Fruit fly (Drosophila melanogaster) whole organism, embryonic: ENCODE data around the gene VhaM9.7-b.

ENCODE experiments used
- Atf6 ChIP-seq: fragments of 200-800 bp; sonication (Bioruptor generic); IDR thresholded peaks from 2 replicates; pipeline ENCODE4 v1.3.6; 2022; ENCODE audit warnings: missing biosample characterization, missing genetic modification characterization
- B-H2 ChIP-seq: fragments of 200-800 bp; sonication (Bioruptor generic); optimal IDR thresholded peaks from 2 replicates; lab custom pipeline; 2018; ENCODE audit warnings: missing biosample characterization, mild to moderate bottlenecking, missing genetic modification characterization
- CG10431 ChIP-seq: fragments of 200-800 bp; sonication (Bioruptor generic); optimal IDR thresholded peaks from 3 replicates; lab custom pipeline; 2018; ENCODE audit warnings: missing biosample characterization, mild to moderate bottlenecking, missing genetic modification characterization
- CG12744 ChIP-seq: fragments of 200-800 bp; sonication (Bioruptor generic); optimal IDR thresholded peaks from 2 replicates; lab custom pipeline; 2016; ENCODE audit warnings: missing biosample characterization, missing genetic modification characterization
- CG13123 ChIP-seq: fragments of 200-800 bp; sonication (Bioruptor generic); optimal IDR thresholded peaks from 2 replicates; lab custom pipeline; 2016; ENCODE audit warnings: missing biosample characterization, missing genetic modification characterization
- CG13296 ChIP-seq: fragments of 200-800 bp; sonication (Bioruptor generic); optimal IDR thresholded peaks from 3 replicates; lab custom pipeline; 2018; ENCODE audit warnings: missing biosample characterization, mild to moderate bottlenecking, missing genetic modification characterization
- CG13775 ChIP-seq: fragments of 200-800 bp; sonication (Bioruptor generic); optimal IDR thresholded peaks from 3 replicates; lab custom pipeline; 2017; ENCODE audit warnings: missing biosample characterization, mild to moderate bottlenecking, missing genetic modification characterization
- CG16779 ChIP-seq: fragments of 200-800 bp; sonication (Bioruptor generic); IDR thresholded peaks from 2 replicates; pipeline ENCODE4 v1.3.6; 2022; ENCODE audit warnings: missing biosample characterization, missing genetic modification characterization
- CG17612 ChIP-seq: fragments of 200-800 bp; sonication (Bioruptor generic); IDR thresholded peaks from 2 replicates; pipeline ENCODE4 v1.3.6; 2022; ENCODE audit warnings: missing biosample characterization, missing genetic modification characterization
- CG2202 ChIP-seq: fragments of 200-800 bp; sonication (Bioruptor generic); optimal IDR thresholded peaks from 2 replicates; lab custom pipeline; 2018; ENCODE audit warnings: missing biosample characterization, mild to moderate bottlenecking, missing genetic modification characterization
- CG32532 ChIP-seq: fragments of 200-800 bp; sonication (Bioruptor generic); IDR thresholded peaks from 2 replicates; pipeline ENCODE4 v1.3.6; 2022; ENCODE audit warnings: missing biosample characterization, missing genetic modification characterization
- CG5245 ChIP-seq: fragments of 200-800 bp; sonication (Bioruptor generic); optimal IDR thresholded peaks from 3 replicates; lab custom pipeline; 2016; ENCODE audit warnings: missing biosample characterization, missing genetic modification characterization
- CG7372 ChIP-seq: fragments of 200-800 bp; sonication (Bioruptor generic); IDR thresholded peaks from 2 replicates; pipeline ENCODE4 v1.3.6; 2022; ENCODE audit warnings: missing biosample characterization, missing genetic modification characterization
- CG7963 ChIP-seq: fragments of 200-800 bp; sonication (Bioruptor generic); IDR thresholded peaks from 3 replicates; pipeline ENCODE4 v1.3.6; 2022; ENCODE audit warnings: missing biosample characterization, missing genetic modification characterization; ENCODE audit not compliant: partially characterized antibody
- CG8359 ChIP-seq: fragments of 200-800 bp; sonication (Bioruptor generic); optimal IDR thresholded peaks from 2 replicates; lab custom pipeline; 2017; ENCODE audit warnings: missing biosample characterization, mild to moderate bottlenecking, missing genetic modification characterization, borderline replicate concordance
- CG8765 ChIP-seq: fragments of 200-800 bp; sonication (Bioruptor generic); IDR thresholded peaks from 2 replicates; pipeline ENCODE4 v1.3.6; 2022; ENCODE audit warnings: missing biosample characterization, missing genetic modification characterization
- CG9797 ChIP-seq: fragments of 200-800 bp; sonication (Bioruptor generic); optimal IDR thresholded peaks from 3 replicates; lab custom pipeline; 2018; ENCODE audit warnings: missing biosample characterization, mild to moderate bottlenecking, missing genetic modification characterization
- CG9932 ChIP-seq: fragments of 200-800 bp; sonication (Bioruptor generic); IDR thresholded peaks from 2 replicates; pipeline ENCODE4 v1.3.6; 2022; ENCODE audit warnings: missing biosample characterization, missing genetic modification characterization
- CTCF ChIP-seq: fragments of 200-800 bp; sonication (Bioruptor generic); optimal IDR thresholded peaks from 2 replicates; lab custom pipeline; 2017; ENCODE audit warnings: missing biosample characterization, mild to moderate bottlenecking, missing genetic modification characterization, moderate library complexity
- Dek ChIP-seq: fragments of 200-800 bp; sonication (Bioruptor generic); optimal IDR thresholded peaks from 3 replicates; lab custom pipeline; 2019; ENCODE audit warnings: missing biosample characterization, mild to moderate bottlenecking, missing genetic modification characterization, moderate library complexity
- Eip74EF ChIP-seq, 2 experiments: fragments of 200-800 bp in 1 of 2; fragments of >200 bp in 1 of 2; sonication (Bioruptor generic) in 1 of 2; optimal IDR thresholded peaks; 2 replicates each; lab custom pipeline; 2017 to 2019; ENCODE audit warnings: missing biosample characterization in 2 of 2, missing genetic modification characterization in 2 of 2, mild to moderate bottlenecking in 1 of 2, moderate library complexity in 1 of 2
- Ets65A ChIP-seq: fragments of 200-800 bp; sonication (Bioruptor generic); peaks from one replicate; lab custom pipeline; 2016; ENCODE audit warnings: missing biosample characterization, missing genetic modification characterization
- H2.0 ChIP-seq: fragments of 200-800 bp; sonication (Bioruptor generic); IDR thresholded peaks from 2 replicates; pipeline ENCODE4 v1.3.6; 2022; ENCODE audit warnings: missing biosample characterization, missing genetic modification characterization
- Med ChIP-seq: fragments of 200-800 bp; sonication (Bioruptor generic); peaks from one replicate; lab custom pipeline; 2016; ENCODE audit warnings: missing biosample characterization, missing genetic modification characterization, mild to moderate bottlenecking, inconsistent platforms, moderate library complexity
- Mrtf ChIP-seq: fragments of 200-800 bp; sonication (Bioruptor generic); IDR thresholded peaks from 3 replicates; pipeline ENCODE4 v1.3.6; 2022; ENCODE audit warnings: missing biosample characterization, missing genetic modification characterization
- Oaz ChIP-seq: fragments of 200-800 bp; sonication (Bioruptor generic); IDR thresholded peaks from 2 replicates; pipeline ENCODE4 v1.3.6; 2022; ENCODE audit warnings: missing biosample characterization, missing genetic modification characterization
- Stat92E ChIP-seq, 3 experiments: fragments of >200 bp in 2 of 3; fragments of 200-800 bp in 1 of 3; sonication (Bioruptor generic) in 1 of 3; optimal IDR thresholded peaks; 2 replicates each; lab custom pipeline; 2017 to 2019; ENCODE audit warnings: missing biosample characterization in 3 of 3, missing genetic modification characterization in 3 of 3, mild to moderate bottlenecking in 1 of 3, moderate library complexity in 1 of 3
- ac ChIP-seq: fragments of 200-800 bp; sonication (Bioruptor generic); optimal IDR thresholded peaks from 3 replicates; lab custom pipeline; 2017; ENCODE audit warnings: missing biosample characterization, mild to moderate bottlenecking, missing genetic modification characterization
- chinmo ChIP-seq: fragments of 200-800 bp; sonication (Bioruptor generic); IDR thresholded peaks from 4 replicates; pipeline ENCODE4 v1.3.6; 2022; ENCODE audit warnings: missing biosample characterization, missing genetic modification characterization; ENCODE audit not compliant: partially characterized antibody
- croc ChIP-seq: fragments of 200-800 bp; sonication (Bioruptor generic); conservative IDR thresholded peaks from 3 replicates; pipeline ENCODE4 v1.3.6; 2022; ENCODE audit warnings: missing biosample characterization, missing genetic modification characterization
- eve ChIP-seq, 2 experiments: fragments of >200 bp; optimal IDR thresholded peaks; 2 replicates each; lab custom pipeline; 2017; ENCODE audit warnings: missing biosample characterization in 2 of 2, missing genetic modification characterization in 2 of 2
- ftz-f1 ChIP-seq: fragments of 200-800 bp; sonication (Bioruptor generic); optimal IDR thresholded peaks from 2 replicates; lab custom pipeline; 2016; ENCODE audit warnings: missing biosample characterization, missing genetic modification characterization
- gt ChIP-seq: fragments of 200-800 bp; sonication (Bioruptor generic); IDR thresholded peaks from 2 replicates; pipeline ENCODE4 v1.3.6; 2022; ENCODE audit warnings: missing biosample characterization, missing genetic modification characterization
- ham ChIP-seq: fragments of 200-800 bp; sonication (Bioruptor generic); IDR thresholded peaks from 2 replicates; pipeline ENCODE4 v1.3.6; 2022; ENCODE audit warnings: missing biosample characterization, missing genetic modification characterization
- luna ChIP-seq: fragments of 200-800 bp; sonication (Bioruptor generic); optimal IDR thresholded peaks from 2 replicates; lab custom pipeline; 2016; ENCODE audit warnings: missing biosample characterization, missing genetic modification characterization
- mld ChIP-seq: fragments of 200-800 bp; sonication (Bioruptor generic); IDR thresholded peaks from 3 replicates; pipeline ENCODE4 v1.3.6; 2022; ENCODE audit warnings: missing biosample characterization, missing genetic modification characterization; ENCODE audit not compliant: partially characterized antibody
- nerfin-1 ChIP-seq: fragments of 200-800 bp; sonication (Bioruptor generic); optimal IDR thresholded peaks from 3 replicates; lab custom pipeline; 2019; ENCODE audit warnings: missing biosample characterization, mild to moderate bottlenecking, missing genetic modification characterization, moderate library complexity
- peb ChIP-seq: fragments of 200-800 bp; sonication (Bioruptor generic); IDR thresholded peaks from 2 replicates; pipeline ENCODE4 v1.3.6; 2022; ENCODE audit warnings: missing biosample characterization, missing genetic modification characterization
- phol ChIP-seq: fragments of 200-800 bp; sonication (Bioruptor generic); optimal IDR thresholded peaks from 3 replicates; lab custom pipeline; 2018; ENCODE audit warnings: missing biosample characterization, mild to moderate bottlenecking, missing genetic modification characterization, moderate library complexity
- ssp ChIP-seq: fragments of 200-800 bp; sonication (Bioruptor generic); IDR thresholded peaks from 2 replicates; pipeline ENCODE4 v1.3.6; 2022; ENCODE audit warnings: missing biosample characterization, missing genetic modification characterization
- tna ChIP-seq: fragments of 200-800 bp; sonication (Bioruptor generic); IDR thresholded peaks from 2 replicates; pipeline ENCODE4 v1.3.6; 2022; ENCODE audit warnings: missing biosample characterization, missing genetic modification characterization; ENCODE audit not compliant: partially characterized antibody
- trem ChIP-seq: fragments of 200-800 bp; optimal IDR thresholded peaks from 3 replicates; lab custom pipeline; 2019; ENCODE audit warnings: missing biosample characterization, mild to moderate bottlenecking, missing genetic modification characterization, moderate library complexity
- ttk ChIP-seq: fragments of 200-800 bp; sonication (Bioruptor generic); IDR thresholded peaks from 2 replicates; pipeline ENCODE4 v2.1.2; 2022; ENCODE audit warnings: missing biosample characterization, missing genetic modification characterization
- tx ChIP-seq: fragments of 200-800 bp; sonication (Bioruptor generic); optimal IDR thresholded peaks from 2 replicates; lab custom pipeline; 2016; ENCODE audit warnings: missing biosample characterization, missing genetic modification characterization
- vfl ChIP-seq: fragments of 200-800 bp; sonication (Bioruptor generic); optimal IDR thresholded peaks from 2 replicates; lab custom pipeline; 2016; ENCODE audit warnings: missing biosample characterization, missing genetic modification characterization
- vnd ChIP-seq: fragments of 200-800 bp; sonication (Bioruptor generic); IDR thresholded peaks from 3 replicates; pipeline ENCODE4 v1.3.6; 2022; ENCODE audit warnings: missing biosample characterization, missing genetic modification characterization; ENCODE audit not compliant: partially characterized antibody
- wdn ChIP-seq: fragments of 200-800 bp; sonication (Bioruptor generic); IDR thresholded peaks from 2 replicates; pipeline ENCODE4 v1.3.6; 2022; ENCODE audit warnings: missing biosample characterization, missing genetic modification characterization

VhaM9.7-b gene

DNA sequence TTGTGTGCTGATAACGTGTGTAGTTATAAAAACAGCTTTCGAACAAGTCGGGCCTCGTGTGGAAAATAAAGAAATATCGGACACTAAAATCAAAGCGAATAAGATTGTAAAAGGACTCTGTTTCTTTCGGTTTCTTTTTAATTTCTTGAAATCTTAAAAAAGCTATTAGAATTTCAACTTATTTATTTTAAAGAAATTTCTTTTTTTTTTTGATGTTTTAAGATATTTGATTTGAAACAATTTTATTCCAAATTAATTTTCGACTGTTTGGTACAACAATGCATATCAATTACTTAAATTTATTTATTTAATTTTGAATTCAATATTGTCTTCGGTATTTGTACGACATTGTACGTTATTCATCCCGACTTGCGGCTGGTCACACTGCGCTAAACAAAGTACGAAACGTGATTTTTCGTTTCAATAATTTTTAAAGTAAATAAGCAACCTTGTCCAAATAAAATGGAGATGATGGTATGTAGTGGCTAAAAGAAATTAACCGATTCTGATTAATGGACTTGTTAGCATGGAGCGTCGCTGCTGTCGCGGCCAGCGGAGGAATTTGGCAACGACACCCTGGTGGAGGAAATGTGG, 46.8 kb upstream of the VhaM9.7-b start, which contains the start of the genes CG7202 and CG7519 (continued):
- peak; percentile 9 for TF ChIP-seq phol (tag; lab: Kevin White, UChicago)
- no peak for TF ChIP-seq CG8765 (GFP tag; lab: Robert Waterston, UW)
- no peak for TF ChIP-seq CG16779 (GFP tag; lab: Robert Waterston, UW)
- TF ChIP-seq CG9797 (GFP tag; lab: Kevin White, UChicago), result peak; percentile 55
- TF ChIP-seq B-H2 (GFP tag; lab: Kevin White, UChicago), result no peak
- no peak for TF ChIP-seq CG17612
- TF ChIP-seq Oaz (GFP tag; lab: Robert Waterston, UW), result no peak
- no peak for TF ChIP-seq Atf6
- no peak for TF ChIP-seq vnd
- TF ChIP-seq gt (GFP tag; lab: Robert Waterston, UW), result no peak
- no peak for TF ChIP-seq CG10431 (GFP tag; lab: Kevin White, UChicago)
- no peak for TF ChIP-seq wdn
- no peak for TF ChIP-seq vfl
- no peak for TF ChIP-seq croc (GFP tag; lab: Robert Waterston, UW)
- no peak for TF ChIP-seq luna (GFP tag; lab: Kevin White, UChicago)
- TF ChIP-seq Mrtf (GFP tag; lab: Robert Waterston, UW), result no peak
- no peak for TF ChIP-seq CTCF (GFP tag; lab: Kevin White, UChicago)
- peak; percentile 33 for TF ChIP-seq nerfin-1
- no peak for TF ChIP-seq Dek (tag; lab: Kevin White, UChicago)
- TF ChIP-seq, all 482 proteins: peak for 23

DNA sequence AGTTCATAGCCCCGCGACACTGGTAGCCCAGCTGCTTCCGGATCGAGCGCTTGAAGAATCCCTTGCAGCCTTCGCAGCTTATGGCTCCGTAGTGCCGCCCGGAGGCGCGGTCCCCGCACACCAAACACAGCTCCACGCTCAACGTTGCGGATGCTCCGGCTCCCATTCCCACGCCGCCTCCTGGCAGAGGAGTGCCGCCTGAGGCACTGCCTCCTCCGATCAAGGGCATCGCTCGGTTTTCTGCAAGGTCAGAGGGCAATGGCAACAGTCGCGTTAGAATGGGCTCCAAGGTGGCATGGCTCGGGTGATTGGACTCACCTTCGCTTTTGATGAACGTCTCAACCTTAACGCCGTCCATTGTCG, 43.2 kb upstream of the VhaM9.7-b start:
- TF ChIP-seq chinmo (GFP tag; lab: Robert Waterston, UW), result peak; percentile 74; the same call in 2 of the 4 replicates
- peak; percentile 71 for TF ChIP-seq Med (GFP tag; lab: Kevin White, UChicago)
- 0 out of 3 replicates have a peak, but pooled peaks have one; percentile 24 for TF ChIP-seq mld
- peak; percentile 48; the same call in 1 of the 3 replicates for TF ChIP-seq CG7963 (GFP tag; lab: Robert Waterston, UW)
- no peak for TF ChIP-seq CG8359 (GFP tag; lab: Kevin White, UChicago)
- TF ChIP-seq CG7372 (GFP tag; lab: Robert Waterston, UW), result no peak
- peak; percentile 91 for TF ChIP-seq Ets65A
- TF ChIP-seq tna (GFP tag; lab: Robert Waterston, UW), result peak; percentile 52; the same call in 1 of the 2 replicates
- 0 out of 2 replicates have a peak, but pooled peaks have one; percentile 2 for TF ChIP-seq CG9932 (GFP tag; lab: Robert Waterston, UW)
- TF ChIP-seq peb (GFP tag; lab: Robert Waterston, UW), result 0 out of 2 replicates have a peak, but pooled peaks have one; percentile 5
- peak; percentile 95 for TF ChIP-seq ftz-f1
- TF ChIP-seq, all 482 proteins: peak for 9

DNA sequence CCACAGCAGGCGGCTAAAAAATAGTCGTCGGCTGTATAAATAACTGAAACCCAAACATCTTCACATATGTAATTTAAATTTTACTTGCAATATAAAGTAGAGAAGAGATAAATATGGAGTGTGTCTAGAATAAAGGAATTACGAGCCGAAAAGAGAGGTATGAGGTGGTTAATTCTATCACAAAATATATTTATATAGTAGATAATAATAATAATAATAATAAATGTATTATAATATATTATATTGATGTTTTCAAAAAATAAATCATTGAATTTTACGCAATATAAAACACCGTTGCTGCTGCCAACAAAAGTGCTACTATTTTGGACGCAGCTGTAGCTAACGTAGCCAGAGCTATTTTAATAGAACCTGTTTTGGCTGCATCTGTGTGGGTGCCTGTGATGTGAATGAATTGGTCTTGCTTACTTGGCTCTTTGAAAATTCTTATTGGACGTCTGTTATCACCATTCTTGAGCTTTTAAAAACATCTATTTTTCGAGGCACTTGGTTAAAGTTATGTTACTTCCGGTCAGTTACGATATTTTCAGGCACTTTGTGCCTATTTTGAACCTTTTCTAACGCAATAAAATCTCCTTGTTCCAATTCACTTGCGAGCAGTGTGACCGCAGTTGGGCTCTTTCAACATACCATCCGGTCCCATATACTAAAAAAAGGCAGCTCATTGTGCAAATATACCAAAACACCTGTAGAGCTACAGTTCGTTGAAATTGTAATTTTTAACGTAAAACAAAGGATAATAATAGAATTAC, 42.6 kb upstream of the VhaM9.7-b start, which contains the start of gene Hr78:
Gene Hr78, minus strand, starts transcription at position 630 of the 770 bp plus-strand sequence.
- TF ChIP-seq H2.0, result peak; percentile 38; the same call in 1 of the 2 replicates
- TF ChIP-seq ac (GFP tag; lab: Kevin White, UChicago), result peak; percentile 43
- peak; percentile 78 for TF ChIP-seq trem (tag; lab: Kevin White, UChicago)
- peak; percentile 31 for TF ChIP-seq CG5245 (GFP tag; lab: Kevin White, UChicago)
- peak; percentile 82 for TF ChIP-seq CG13775 (GFP tag; lab: Kevin White, UChicago)
- peak; percentile 9 for TF ChIP-seq CG2202 (tag; lab: Kevin White, UChicago)
- no peak for TF ChIP-seq tx (GFP tag; lab: Kevin White, UChicago)
- no peak for TF ChIP-seq ham
- TF ChIP-seq Mrtf (GFP tag; lab: Robert Waterston, UW), result peak; percentile 52; the same call in 1 of the 3 replicates
- no peak for TF ChIP-seq eve (GFP tag; optimal IDR thresholded peaks at IDR 0.05; lab: Kevin White, UChicago)
- TF ChIP-seq gt (GFP tag; lab: Robert Waterston, UW), result 0 out of 2 replicates have a peak, but pooled peaks have one; percentile 28
- peak in 1 of 2 experiments; percentile 79 for TF ChIP-seq Eip74EF (GFP tag; optimal IDR thresholded peaks at IDR 0.05; lab: Kevin White, UChicago)
- no peak for TF ChIP-seq CG12744
- TF ChIP-seq Stat92E (GFP tag; optimal IDR thresholded peaks at IDR 0.05; lab: Kevin White, UChicago), result peak in 1 of 3 experiments; percentile 40
- TF ChIP-seq CG32532 (GFP tag; lab: Robert Waterston, UW), result peak; percentile 77
- no peak; the same call in 1 of the 2 replicates for TF ChIP-seq ttk (GFP tag; lab: Robert Waterston, UW)
- TF ChIP-seq CG13296 (GFP tag; lab: Kevin White, UChicago), result peak; percentile 92
- peak; percentile 19 for TF ChIP-seq CG13123
- TF ChIP-seq ssp (GFP tag; lab: Robert Waterston, UW), result no peak
